Worm (Caenorhabditis elegans) whole organism, L2 larva: ENCODE measurements around the gene Y105C5B.20.

Experiments used
- R02D3.7 ChIP-seq: fragments of 150-350 bp; optimal IDR thresholded peaks from 2 replicates; lab custom pipeline; 2014; ENCODE audit warnings: missing biosample characterization, missing genetic modification characterization
- aly-2 ChIP-seq: fragments of 150-350 bp; optimal IDR thresholded peaks from 2 replicates; lab custom pipeline; 2014; ENCODE audit warnings: missing biosample characterization, missing genetic modification characterization
- ama-1 ChIP-seq: fragments of 150-350 bp; optimal IDR thresholded peaks from 2 replicates; lab custom pipeline; 2018; ENCODE audit warnings: inconsistent platforms
- mdl-1 ChIP-seq, 2 experiments: fragments of 150-350 bp in 1 of 2; sonication (generic microtip) in 1 of 2; optimal IDR thresholded peaks; 2 replicates each; lab custom pipeline; 2017; ENCODE audit warnings: missing biosample characterization in 2 of 2, missing genetic modification characterization in 2 of 2
- nhr-77 ChIP-seq: fragments of 150-350 bp; optimal IDR thresholded peaks from 2 replicates; lab custom pipeline; 2014; ENCODE audit warnings: missing biosample characterization, missing genetic modification characterization
- peb-1 ChIP-seq: fragments of 150-350 bp; optimal IDR thresholded peaks from 2 replicates; lab custom pipeline; 2014; ENCODE audit warnings: missing biosample characterization, missing genetic modification characterization

ce11 chrIV:16036057-16036456 is 41.7 kb upstream of the Y105C5B.20 start:
- TF ChIP-seq peb-1 (tag; lab: Kevin White, UChicago) (no peak), mdl-1 (tag; optimal IDR thresholded peaks at IDR 0.05; lab: Kevin White, UChicago) (no peak), ama-1 (lab: Kevin White, UChicago) (no peak), aly-2 (no peak), R02D3.7 (tag; lab: Kevin White, UChicago) (no peak), nhr-77 (tag; lab: Kevin White, UChicago) (no peak)
